Worm (Caenorhabditis elegans) whole organism, young adult: ENCODE results near the gene F46G10.4.

Source experiments
- F10E7.11 ChIP-seq: sonication (generic microtip); optimal IDR thresholded peaks from 2 replicates; lab custom pipeline; 2017; ENCODE audit warnings: mild to moderate bottlenecking, missing genetic modification characterization, moderate library complexity, missing compliant biosample characterization
- F49E8.2 ChIP-seq: sonication (generic microtip); optimal IDR thresholded peaks from 3 replicates; lab custom pipeline; 2017; ENCODE audit warnings: missing genetic modification characterization, mild to moderate bottlenecking, missing compliant biosample characterization, antibody characterized with exemption, moderate library complexity; ENCODE audit not compliant: insufficient read depth
- F55B11.4 ChIP-seq: sonication (generic microtip); optimal IDR thresholded peaks from 2 replicates; lab custom pipeline; 2016; ENCODE audit warnings: missing compliant biosample characterization, missing genetic modification characterization, borderline replicate concordance; ENCODE audit not compliant: insufficient read depth
- K11D2.4 ChIP-seq: fragments of 200-800 bp; sonication (Bioruptor generic); IDR thresholded peaks from 2 replicates; pipeline ENCODE4 v1.3.6; 2022; ENCODE audit warnings: missing genetic modification reagents, missing genetic modification characterization, missing compliant biosample characterization
- K12H6.12 ChIP-seq: fragments of 200-800 bp; sonication (Bioruptor generic); optimal IDR thresholded peaks from 2 replicates; lab custom pipeline; 2018; ENCODE audit warnings: mild to moderate bottlenecking, missing genetic modification characterization, missing compliant biosample characterization
- ama-1 ChIP-seq, 3 experiments: fragments of 150-350 bp in 1 of 3; sonication (generic microtip) in 2 of 3; optimal IDR thresholded peaks; 2 replicates each; lab custom pipeline; 2014 to 2018; ENCODE audit warnings: missing biosample characterization in 2 of 3, missing genetic modification characterization in 2 of 3, missing genetic modification reagents in 2 of 3
- gei-17 ChIP-seq: fragments of 200-800 bp; sonication (Bioruptor generic); optimal IDR thresholded peaks from 2 replicates; lab custom pipeline; 2018; ENCODE audit warnings: mild to moderate bottlenecking, missing genetic modification characterization, missing compliant biosample characterization
- lin-35 ChIP-seq, 3 experiments: fragments of 150-350 bp in 2 of 3; sonication (generic microtip) in 1 of 3; optimal IDR thresholded peaks; 2 replicates each; lab custom pipeline; 2014 to 2018; ENCODE audit warnings: missing biosample characterization in 3 of 3, missing genetic modification characterization in 3 of 3, missing genetic modification reagents in 3 of 3
- nhr-120 ChIP-seq: fragments of 200-800 bp; sonication (Bioruptor generic); IDR thresholded peaks from 2 replicates; pipeline ENCODE4 v1.3.6; 2022; ENCODE audit warnings: missing genetic modification characterization, missing compliant biosample characterization
- snpc-1.1 ChIP-seq: sonication (generic microtip); optimal IDR thresholded peaks from 2 replicates; lab custom pipeline; 2017; ENCODE audit warnings: missing genetic modification characterization, mild to moderate bottlenecking, missing compliant biosample characterization, antibody characterized with exemption, moderate library complexity, missing genotype, missing genetic modification reagents; ENCODE audit not compliant: insufficient read depth
- unc-130 ChIP-seq: sonication (generic microtip); optimal IDR thresholded peaks from 2 replicates; lab custom pipeline; 2016; ENCODE audit warnings: missing genetic modification reagents, missing genetic modification characterization, missing compliant biosample characterization
- unc-62 ChIP-seq: fragments of 150-350 bp; optimal IDR thresholded peaks from 2 replicates; lab custom pipeline; 2014; ENCODE audit warnings: missing biosample characterization, missing genetic modification reagents, missing genetic modification characterization

DNA sequence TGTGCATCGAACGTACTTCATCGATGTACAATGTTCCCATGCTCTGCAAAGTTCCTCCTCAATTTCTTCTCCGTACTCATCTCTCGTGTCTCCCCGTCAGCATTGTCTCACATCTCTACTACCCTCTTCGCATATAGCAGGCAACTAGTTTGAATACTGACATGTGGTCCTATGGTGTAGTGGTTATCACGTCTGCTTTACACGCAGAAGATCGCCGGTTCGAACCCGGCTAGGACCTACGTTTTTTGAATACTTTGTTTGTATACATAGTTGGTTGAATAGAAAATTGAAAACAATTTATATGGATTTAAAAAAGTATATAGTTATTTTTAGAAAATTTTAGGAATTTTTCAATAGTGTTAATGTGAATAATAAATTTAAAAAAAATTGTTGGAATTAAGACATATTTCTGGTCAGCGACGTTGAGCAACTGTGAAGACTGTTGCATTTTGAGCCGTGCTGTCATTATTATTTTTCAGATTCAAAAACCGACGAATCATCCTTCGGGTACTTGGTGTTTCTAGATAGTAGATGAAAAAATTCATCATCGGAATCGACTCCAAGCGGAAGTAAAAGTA is 26.9 kb upstream of the F46G10.4 start:
- no peak for TF ChIP-seq unc-62 (GFP tag; lab: Kevin White, UChicago)
- TF ChIP-seq gei-17 (GFP tag; lab: Kevin White, UChicago): peak; percentile 70
- no peak for TF ChIP-seq F49E8.2 (tag; lab: Kevin White, UChicago)
- TF ChIP-seq K12H6.12 (tag; lab: Kevin White, UChicago): peak; percentile 85
- TF ChIP-seq F10E7.11 (tag; lab: Kevin White, UChicago): peak; percentile 91
- peak; percentile 87 for TF ChIP-seq unc-130 (GFP tag; lab: Kevin White, UChicago)
- peak; percentile 82 for TF ChIP-seq K11D2.4 (GFP tag; lab: Robert Waterston, UW)
- peak; percentile 81 for TF ChIP-seq snpc-1.1 (tag; lab: Kevin White, UChicago)
- peak; percentile 10 for TF ChIP-seq F55B11.4 (tag; lab: Kevin White, UChicago)
- 0 out of 2 replicates have a peak, but pooled peaks have one; percentile 47 for TF ChIP-seq nhr-120 (GFP tag; lab: Robert Waterston, UW)
- TF ChIP-seq ama-1 (optimal IDR thresholded peaks at IDR 0.05; lab: Kevin White, UChicago): no peak
- peak in 1 of 2 experiments; percentile 91 for TF ChIP-seq ama-1 (GFP tag; optimal IDR thresholded peaks at IDR 0.05; lab: Kevin White, UChicago)
- peak in 2 of 3 experiments; percentile 1 to 83 for TF ChIP-seq lin-35 (GFP tag; optimal IDR thresholded peaks at IDR 0.05; lab: Kevin White, UChicago)
